Worm (Caenorhabditis elegans) whole organism, L1 larva: ENCODE results near the gene zipt-17.

Source experiments
- ceh-82 ChIP-seq, 3 experiments: fragments of 150-350 bp in 1 of 3; sonication (generic microtip) in 2 of 3; optimal IDR thresholded peaks; 2 replicates each; lab custom pipeline; 2014 to 2017; ENCODE audit warnings: missing biosample characterization in 3 of 3, missing genetic modification characterization in 3 of 3
- ces-1 ChIP-seq: fragments of 150-350 bp; optimal IDR thresholded peaks from 2 replicates; lab custom pipeline; 2014; ENCODE audit warnings: missing biosample characterization, missing genetic modification reagents, missing genetic modification characterization
- nhr-12 ChIP-seq: sonication (generic microtip); optimal IDR thresholded peaks from 2 replicates; lab custom pipeline; 2017; ENCODE audit warnings: missing biosample characterization, missing genetic modification characterization
- nhr-76 ChIP-seq: sonication (generic microtip); optimal IDR thresholded peaks from 2 replicates; lab custom pipeline; 2017; ENCODE audit warnings: missing biosample characterization, missing genetic modification characterization
- tbx-2 ChIP-seq: sonication (generic microtip); optimal IDR thresholded peaks from 2 replicates; lab custom pipeline; 2016; ENCODE audit warnings: missing genetic modification characterization, missing compliant biosample characterization
- unc-62 ChIP-seq: fragments of 150-350 bp; optimal IDR thresholded peaks from 2 replicates; lab custom pipeline; 2014; ENCODE audit warnings: missing biosample characterization, missing genetic modification reagents, missing genetic modification characterization
- xbp-1 ChIP-seq: sonication (generic microtip); optimal IDR thresholded peaks from 2 replicates; lab custom pipeline; 2016; ENCODE audit warnings: missing genetic modification characterization, missing compliant biosample characterization
- ztf-11 ChIP-seq, 2 experiments: sonication (generic microtip); optimal IDR thresholded peaks; 2 replicates each; lab custom pipeline; 2016 to 2017; ENCODE audit warnings: missing genetic modification characterization in 2 of 2, missing biosample characterization in 1 of 2, missing compliant biosample characterization in 1 of 2

DNA sequence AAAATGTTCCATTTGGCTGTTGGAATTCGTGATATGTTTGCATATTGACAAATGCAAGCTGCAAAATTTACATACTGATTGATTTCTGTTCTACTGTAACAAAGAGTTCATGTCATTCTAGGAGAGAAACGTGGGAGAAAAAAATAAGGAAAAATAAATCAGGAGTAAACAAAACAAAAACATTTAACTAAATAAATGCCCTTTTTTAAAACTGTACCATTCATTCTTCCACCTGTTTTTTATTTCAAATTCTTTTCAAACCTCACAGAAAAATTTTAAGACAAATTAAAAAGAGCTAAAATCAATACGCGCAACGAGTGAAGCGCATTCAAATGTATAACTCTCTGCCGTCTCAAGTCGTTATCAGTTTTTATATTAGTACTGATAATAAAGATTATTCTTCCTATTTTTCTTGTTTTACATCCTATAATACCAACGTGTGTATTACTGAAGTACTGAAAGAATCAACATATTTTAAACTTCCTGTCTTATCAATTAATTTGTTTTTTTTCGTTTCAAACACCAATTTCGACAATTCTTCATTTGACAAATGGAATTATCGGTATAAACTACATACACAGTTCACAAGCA, 28.2 kb downstream of the zipt-17 start, which contains the start of gene C49C3.10:
- no peak for TF ChIP-seq unc-62 (GFP tag; lab: Kevin White, UChicago)
- no peak for TF ChIP-seq nhr-76 (tag; lab: Kevin White, UChicago)
- TF ChIP-seq xbp-1, result no peak
- no peak for TF ChIP-seq tbx-2 (tag; lab: Kevin White, UChicago)
- no peak for TF ChIP-seq ces-1 (GFP tag; lab: Kevin White, UChicago)
- no peak for TF ChIP-seq ztf-11 (tag; optimal IDR thresholded peaks at IDR 0.05; lab: Kevin White, UChicago)
- no peak for TF ChIP-seq nhr-12 (tag; lab: Kevin White, UChicago)
- TF ChIP-seq ceh-82 (tag; optimal IDR thresholded peaks at IDR 0.05; lab: Kevin White, UChicago), result no peak
